Worm (Caenorhabditis elegans) whole organism, late embryonic: Measurements from ENCODE around the gene gcy-27.

Experiments
- ets-4 ChIP-seq: sonication (generic microtip); optimal IDR thresholded peaks from 2 replicates; lab custom pipeline; 2016; ENCODE audit warnings: missing genetic modification characterization, missing compliant biosample characterization
- fkh-10 ChIP-seq: fragments of 150-350 bp; optimal IDR thresholded peaks from 2 replicates; lab custom pipeline; 2014; ENCODE audit warnings: missing biosample characterization, missing genetic modification reagents, missing genetic modification characterization
- lin-11 ChIP-seq: fragments of 200-800 bp; sonication (Bioruptor generic); optimal IDR thresholded peaks from 2 replicates; lab custom pipeline; 2018; ENCODE audit warnings: mild to moderate bottlenecking, missing genetic modification characterization, missing compliant biosample characterization
- nhr-232 ChIP-seq: sonication (generic microtip); optimal IDR thresholded peaks from 2 replicates; lab custom pipeline; 2016; ENCODE audit warnings: missing genetic modification characterization, missing compliant biosample characterization
- sox-4 ChIP-seq: sonication (generic microtip); optimal IDR thresholded peaks from 2 replicates; lab custom pipeline; 2017; ENCODE audit warnings: mild to moderate bottlenecking, missing genetic modification characterization, inconsistent platforms, missing compliant biosample characterization

DNA sequence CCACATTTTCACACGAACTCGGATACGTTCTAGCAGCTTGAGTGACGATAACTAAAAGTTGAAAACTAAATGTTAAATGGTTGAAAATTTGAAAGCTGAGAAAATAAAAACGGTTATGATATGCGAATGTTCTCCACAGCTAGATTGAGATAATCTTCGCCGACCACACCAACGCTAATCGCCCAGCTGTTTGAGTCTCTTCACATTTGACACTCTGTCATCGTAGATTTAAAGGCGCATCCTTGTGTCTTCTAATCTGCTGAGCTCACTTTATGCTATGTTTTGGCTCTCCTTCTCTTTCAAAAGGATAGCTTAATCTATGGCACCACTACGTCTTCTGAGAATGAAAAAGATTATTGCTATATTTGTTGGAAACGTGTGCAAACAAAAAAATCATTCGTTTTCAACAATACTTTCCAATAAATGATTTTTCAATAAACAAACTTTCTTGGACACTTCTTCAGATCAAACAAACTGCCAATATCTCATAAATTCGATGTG is 26.7 kb upstream of the gcy-27 start, which contains the start of gene F11E6.10:
- TF ChIP-seq lin-11 (tag; lab: Kevin White, UChicago) (no peak), nhr-232 (tag; lab: Kevin White, UChicago) (no peak), fkh-10 (GFP tag; lab: Kevin White, UChicago) (no peak), ets-4 (tag; lab: Kevin White, UChicago) (no peak), sox-4 (no peak)
